Worm (Caenorhabditis elegans): ENCODE results near the gene srlf-7.

srlf-7 gene

ce11 chrIV:7165723-7166122 is 23.4 kb upstream of the srlf-7 start, which contains the start of gene rpc-1 (continued):
- TF ChIP-seq isw-1 (GFP tag; IDR thresholded peaks at IDR 0.05) = no peak

- TF ChIP-seq lin-35 (GFP tag; optimal IDR thresholded peaks at IDR 0.05) = no peak
- TF ChIP-seq lir-3 (tag; optimal IDR thresholded peaks at IDR 0.05; ENCODE audit: poor library complexity) = peak; percentile 7
- no peak for TF ChIP-seq lin-15B (tag; optimal IDR thresholded peaks at IDR 0.05)
- TF ChIP-seq dsc-1 (tag; optimal IDR thresholded peaks at IDR 0.05) = peak; percentile 42
- TF ChIP-seq nhr-76 (tag; optimal IDR thresholded peaks at IDR 0.05) = no peak
- no peak for TF ChIP-seq mef-2 (tag; optimal IDR thresholded peaks at IDR 0.05)
- TF ChIP-seq pag-3 (tag; optimal IDR thresholded peaks at IDR 0.05; ENCODE audit: borderline replicate concordance, insufficient read depth) = no peak
- no peak for TF ChIP-seq fkh-4 (tag; optimal IDR thresholded peaks at IDR 0.05; ENCODE audit: borderline replicate concordance)
- peak; percentile 50 for TF ChIP-seq snu-23 (GFP tag; optimal IDR thresholded peaks at IDR 0.05)
- no peak for TF ChIP-seq sptf-1 (tag; optimal IDR thresholded peaks at IDR 0.05)
- TF ChIP-seq snpc-4 (tag; optimal IDR thresholded peaks at IDR 0.05) = no peak
- TF ChIP-seq blmp-1 (tag; optimal IDR thresholded peaks at IDR 0.05) = no peak
- TF ChIP-seq ets-5 (GFP tag; IDR thresholded peaks at IDR 0.05) = no peak
- TF ChIP-seq nhr-12 (tag; optimal IDR thresholded peaks at IDR 0.05) = no peak
- TF ChIP-seq nhr-20 (tag; optimal IDR thresholded peaks at IDR 0.05) = no peak
- peak; percentile 8 to 27 (median 13) for TF ChIP-seq dpl-1 (GFP tag; optimal IDR thresholded peaks at IDR 0.05)
- no peak for TF ChIP-seq hpl-2 (GFP tag; optimal IDR thresholded peaks at IDR 0.05)
- TF ChIP-seq lin-39 (tag; optimal IDR thresholded peaks at IDR 0.05) = no peak
- no peak for TF ChIP-seq nhr-84 (tag; optimal IDR thresholded peaks at IDR 0.05)
- no peak for TF ChIP-seq ztf-4 (tag; optimal IDR thresholded peaks at IDR 0.05)
- TF ChIP-seq mdl-1 (tag; optimal IDR thresholded peaks at IDR 0.05) = peak in 1 of 2 experiments; percentile 29
- peak; percentile 25 for TF ChIP-seq swsn-7 (tag; optimal IDR thresholded peaks at IDR 0.05)
- no peak for TF ChIP-seq elt-3 (tag; optimal IDR thresholded peaks at IDR 0.05)
- TF ChIP-seq fos-1 (tag; optimal IDR thresholded peaks at IDR 0.05) = no peak
- TF ChIP-seq unc-130 (tag; optimal IDR thresholded peaks at IDR 0.05) = no peak
- peak; percentile 53 for TF ChIP-seq mep-1 (tag; optimal IDR thresholded peaks at IDR 0.05)
- TF ChIP-seq egl-13 (tag; optimal IDR thresholded peaks at IDR 0.05) = no peak
- TF ChIP-seq nhr-85 (tag) = peak; percentile 44
- no peak for TF ChIP-seq unc-98 (GFP tag; IDR thresholded peaks at IDR 0.05)
- TF ChIP-seq lin-13 (GFP tag; optimal IDR thresholded peaks at IDR 0.05) = no peak
- no peak for TF ChIP-seq fkh-10 (GFP tag; optimal IDR thresholded peaks at IDR 0.05)
- TF ChIP-seq ceh-8 (GFP tag; optimal IDR thresholded peaks at IDR 0.05) = no peak
- TF ChIP-seq efl-1 (optimal IDR thresholded peaks at IDR 0.05) = peak; percentile 65 to 73
- peak in 1 of 2 experiments; percentile 82 for TF ChIP-seq efl-1 (GFP tag; optimal IDR thresholded peaks at IDR 0.05 in 1 of 2)
- TF ChIP-seq tbx-2 (tag; optimal IDR thresholded peaks at IDR 0.05) = no peak
- no peak for TF ChIP-seq tlp-1 (tag; optimal IDR thresholded peaks at IDR 0.05)
- peak; percentile 36 to 44 for TF ChIP-seq lsy-2 (tag; optimal IDR thresholded peaks at IDR 0.05)
- TF ChIP-seq rnt-1 (tag; optimal IDR thresholded peaks at IDR 0.05) = peak; percentile 38
- no peak for TF ChIP-seq hlh-17 (GFP tag; optimal IDR thresholded peaks at IDR 0.05; ENCODE audit: borderline replicate concordance)
- TF ChIP-seq ama-1 (optimal IDR thresholded peaks at IDR 0.05) = no peak
- no peak for TF ChIP-seq nhr-11 (tag; optimal IDR thresholded peaks at IDR 0.05)
- no peak for TF ChIP-seq hlh-4 (tag; optimal IDR thresholded peaks at IDR 0.05)
- TF ChIP-seq nhr-237 (tag; optimal IDR thresholded peaks at IDR 0.05) = no peak
- no peak for TF ChIP-seq nhr-28 (tag; optimal IDR thresholded peaks at IDR 0.05)
- TF ChIP-seq ztf-11 (tag; optimal IDR thresholded peaks at IDR 0.05) = no peak
- no peak for TF ChIP-seq skn-1 (tag; optimal IDR thresholded peaks at IDR 0.05)
- TF ChIP-seq unc-30 (tag; optimal IDR thresholded peaks at IDR 0.05) = no peak
- TF ChIP-seq ceh-82 (tag; optimal IDR thresholded peaks at IDR 0.05) = peak in 1 of 3 experiments; percentile 31
- no peak for TF ChIP-seq C04F5.9 (tag; optimal IDR thresholded peaks at IDR 0.05)
- TF ChIP-seq nhr-47 (tag; optimal IDR thresholded peaks at IDR 0.05) = peak; percentile 38
- TF ChIP-seq nhr-90 (tag; optimal IDR thresholded peaks at IDR 0.05; ENCODE audit: poor library complexity) = no peak
- TF ChIP-seq nhr-71 (tag; optimal IDR thresholded peaks at IDR 0.05) = peak; percentile 57
Observed at ce11 chrIV:7166553-7166952, 22.5 kb upstream of the srlf-7 start, which contains the start of gene C42D4.18. Gene C42D4.18, plus strand, starts transcription at chrIV:7166783.

Measured in whole organism, L1 larva.